Fruit fly (Drosophila melanogaster): ENCODE results near the gene gskt.

dm6 chr3R:31342574-31342973 lies 29.7 kb upstream of the gskt start:
- TF ChIP-seq ttk (optimal IDR thresholded peaks at IDR 0.05) (no peak), psq (optimal IDR thresholded peaks at IDR 0.05) (no peak)

Data from Kc167 (cell line).